Fruit fly (Drosophila melanogaster) whole organism, embryonic: ENCODE data around the gene CG43248.

Source experiments
- CG10321 ChIP-seq: fragments of 200-800 bp; sonication (Bioruptor generic); IDR thresholded peaks from 2 replicates; pipeline ENCODE4 v1.3.6; 2022; ENCODE audit warnings: missing biosample characterization, missing genetic modification characterization
- CG11093 ChIP-seq: fragments of 200-800 bp; sonication (Bioruptor generic); IDR thresholded peaks from 3 replicates; pipeline ENCODE4 v1.3.6; 2022; ENCODE audit warnings: missing biosample characterization, missing genetic modification characterization
- CG11456 ChIP-seq: fragments of 200-800 bp; sonication (Bioruptor generic); IDR thresholded peaks from 3 replicates; pipeline ENCODE4 v1.3.6; 2022; ENCODE audit warnings: missing biosample characterization, missing genetic modification characterization
- CG12299 ChIP-seq: fragments of 200-800 bp; sonication (Bioruptor generic); optimal IDR thresholded peaks from 2 replicates; lab custom pipeline; 2018; ENCODE audit warnings: missing biosample characterization, mild to moderate bottlenecking, missing genetic modification characterization
- CG13296 ChIP-seq: fragments of 200-800 bp; sonication (Bioruptor generic); optimal IDR thresholded peaks from 3 replicates; lab custom pipeline; 2018; ENCODE audit warnings: missing biosample characterization, mild to moderate bottlenecking, missing genetic modification characterization
- CG14014 ChIP-seq: fragments of 200-800 bp; sonication (Bioruptor generic); IDR thresholded peaks from 2 replicates; pipeline ENCODE4 v1.3.6; 2022; ENCODE audit warnings: missing biosample characterization, missing genetic modification characterization
- CG14441 ChIP-seq: fragments of 200-800 bp; sonication (Bioruptor generic); IDR thresholded peaks from 2 replicates; pipeline ENCODE4 v1.3.6; 2022; ENCODE audit warnings: missing biosample characterization, missing genetic modification characterization
- CG14710 ChIP-seq: fragments of 200-800 bp; sonication (Bioruptor generic); optimal IDR thresholded peaks from 3 replicates; lab custom pipeline; 2019; ENCODE audit warnings: missing biosample characterization, mild to moderate bottlenecking, missing genetic modification characterization, moderate library complexity
- CG1529 ChIP-seq: fragments of 200-800 bp; sonication (Bioruptor generic); optimal IDR thresholded peaks from 3 replicates; lab custom pipeline; 2018; ENCODE audit warnings: missing biosample characterization, missing genetic modification characterization
- CG16779 ChIP-seq: fragments of 200-800 bp; sonication (Bioruptor generic); IDR thresholded peaks from 2 replicates; pipeline ENCODE4 v1.3.6; 2022; ENCODE audit warnings: missing biosample characterization, missing genetic modification characterization
- CG16863 ChIP-seq: fragments of 200-800 bp; sonication (Bioruptor generic); optimal IDR thresholded peaks from 3 replicates; lab custom pipeline; 2016; ENCODE audit warnings: missing biosample characterization, missing genetic modification characterization
- CG2712 ChIP-seq: fragments of 200-800 bp; optimal IDR thresholded peaks from 3 replicates; lab custom pipeline; 2019; ENCODE audit warnings: missing biosample characterization, mild to moderate bottlenecking, missing genetic modification characterization, moderate library complexity
- CG31441 ChIP-seq: fragments of 200-800 bp; sonication (Bioruptor generic); IDR thresholded peaks from 2 replicates; pipeline ENCODE4 v1.3.6; 2022; ENCODE audit warnings: missing biosample characterization, missing genetic modification characterization
- CG3407 ChIP-seq: fragments of 200-800 bp; sonication (Bioruptor generic); optimal IDR thresholded peaks from 2 replicates; lab custom pipeline; 2018; ENCODE audit warnings: missing biosample characterization, mild to moderate bottlenecking, missing genetic modification characterization
- CG34376 ChIP-seq: fragments of 200-800 bp; sonication (Bioruptor generic); optimal IDR thresholded peaks from 2 replicates; lab custom pipeline; 2018; ENCODE audit warnings: missing biosample characterization, mild to moderate bottlenecking, missing genetic modification characterization
- CG3847 ChIP-seq: fragments of 200-800 bp; sonication (Bioruptor generic); IDR thresholded peaks from 2 replicates; pipeline ENCODE4 v1.3.6; 2022; ENCODE audit warnings: missing biosample characterization, missing genetic modification characterization
- CG5953 ChIP-seq: fragments of 200-800 bp; sonication (Bioruptor generic); IDR thresholded peaks from 2 replicates; pipeline ENCODE4 v1.3.6; 2022; ENCODE audit warnings: missing biosample characterization, missing genetic modification characterization
- CG7745 ChIP-seq: fragments of 200-800 bp; sonication (Bioruptor generic); optimal IDR thresholded peaks from 2 replicates; lab custom pipeline; 2018; ENCODE audit warnings: missing biosample characterization, mild to moderate bottlenecking, missing genetic modification characterization, moderate library complexity
- CG8290 ChIP-seq, 3 experiments: fragments of 200-800 bp; sonication (Bioruptor generic); optimal IDR thresholded peaks; 2 replicates each; lab custom pipeline; 2016 to 2019; ENCODE audit warnings: missing biosample characterization in 3 of 3, missing genetic modification characterization in 3 of 3, mild to moderate bottlenecking in 2 of 3, moderate library complexity in 1 of 3
- CrebB ChIP-seq: fragments of 200-800 bp; sonication (Bioruptor generic); optimal IDR thresholded peaks from 3 replicates; lab custom pipeline; 2018; ENCODE audit warnings: missing biosample characterization, mild to moderate bottlenecking, missing genetic modification characterization
- D ChIP-seq, 2 experiments: fragments of 200-800 bp in 1 of 2; fragments of >200 bp in 1 of 2; sonication (Bioruptor generic) in 1 of 2; optimal IDR thresholded peaks; 2 replicates in 1 of 2; 3 replicates in 1 of 2; lab custom pipeline; 2017; ENCODE audit warnings: mild to moderate bottlenecking in 1 of 2, missing biosample characterization in 1 of 2, missing genetic modification characterization in 1 of 2, missing genetic modification reagents in 1 of 2
- Elba2 ChIP-seq: fragments of 200-800 bp; sonication (Bioruptor generic); optimal IDR thresholded peaks from 3 replicates; lab custom pipeline; 2016; ENCODE audit warnings: missing biosample characterization, missing genetic modification characterization
- Gsc ChIP-seq: fragments of 200-800 bp; sonication (Bioruptor generic); IDR thresholded peaks from 2 replicates; pipeline ENCODE4 v1.3.6; 2022; ENCODE audit warnings: missing biosample characterization, missing genetic modification characterization
- Hr3 ChIP-seq: fragments of 200-800 bp; sonication (Bioruptor generic); optimal IDR thresholded peaks from 3 replicates; lab custom pipeline; 2016; ENCODE audit warnings: missing biosample characterization, missing genetic modification characterization
- NfI ChIP-seq: fragments of 200-800 bp; sonication (Bioruptor generic); optimal IDR thresholded peaks from 3 replicates; lab custom pipeline; 2018; ENCODE audit warnings: missing biosample characterization, mild to moderate bottlenecking, missing genetic modification characterization, moderate library complexity
- Optix ChIP-seq: fragments of 200-800 bp; sonication (Bioruptor generic); IDR thresholded peaks from 3 replicates; pipeline ENCODE4 v1.3.6; 2022; ENCODE audit warnings: missing biosample characterization, missing genetic modification characterization
- Ptx1 ChIP-seq: fragments of 200-800 bp; sonication (Bioruptor generic); IDR thresholded peaks from 2 replicates; pipeline ENCODE4 v1.3.6; 2022; ENCODE audit warnings: missing biosample characterization, missing genetic modification characterization
- Rfx ChIP-seq: fragments of 200-800 bp; sonication (Bioruptor generic); IDR thresholded peaks from 2 replicates; pipeline ENCODE4 v1.3.6; 2022; ENCODE audit warnings: missing biosample characterization, missing genetic modification characterization
- Stat92E ChIP-seq, 3 experiments: fragments of >200 bp in 2 of 3; fragments of 200-800 bp in 1 of 3; sonication (Bioruptor generic) in 1 of 3; optimal IDR thresholded peaks; 2 replicates each; lab custom pipeline; 2017 to 2019; ENCODE audit warnings: missing biosample characterization in 3 of 3, missing genetic modification characterization in 3 of 3, mild to moderate bottlenecking in 1 of 3, moderate library complexity in 1 of 3
- Trl ChIP-seq, 3 experiments: fragments of >200 bp in 2 of 3; fragments of 200-800 bp in 1 of 3; sonication (Bioruptor generic) in 1 of 3; optimal IDR thresholded peaks; 2 replicates in 1 of 3; 3 replicates in 2 of 3; lab custom pipeline; 2016 to 2017; ENCODE audit warnings: missing biosample characterization in 1 of 3, missing genetic modification characterization in 1 of 3
- ac ChIP-seq: fragments of 200-800 bp; sonication (Bioruptor generic); optimal IDR thresholded peaks from 3 replicates; lab custom pipeline; 2017; ENCODE audit warnings: missing biosample characterization, mild to moderate bottlenecking, missing genetic modification characterization
- bigmax ChIP-seq: fragments of 200-800 bp; sonication (Bioruptor generic); optimal IDR thresholded peaks from 2 replicates; lab custom pipeline; 2018; ENCODE audit warnings: missing biosample characterization, mild to moderate bottlenecking, missing genetic modification characterization
- chm ChIP-seq: fragments of 200-800 bp; sonication (Bioruptor generic); IDR thresholded peaks from 2 replicates; pipeline ENCODE4 v1.3.6; 2022; ENCODE audit warnings: missing biosample characterization, missing genetic modification characterization
- dmrt11E ChIP-seq: fragments of 200-800 bp; sonication (Bioruptor generic); optimal IDR thresholded peaks from 3 replicates; lab custom pipeline; 2018; ENCODE audit warnings: missing biosample characterization, mild to moderate bottlenecking, missing genetic modification characterization, moderate library complexity
- dmrt99B ChIP-seq: fragments of 200-800 bp; sonication (Bioruptor generic); optimal IDR thresholded peaks from 2 replicates; lab custom pipeline; 2018; ENCODE audit warnings: missing biosample characterization, mild to moderate bottlenecking, missing genetic modification characterization, moderate library complexity
- dysf ChIP-seq: fragments of 200-800 bp; sonication (Bioruptor generic); IDR thresholded peaks from 3 replicates; pipeline ENCODE4 v1.3.6; 2022; ENCODE audit warnings: missing biosample characterization, missing genetic modification characterization
- ewg ChIP-seq: fragments of 200-800 bp; sonication (Bioruptor generic); optimal IDR thresholded peaks from 3 replicates; lab custom pipeline; 2017; ENCODE audit warnings: mild to moderate bottlenecking, missing biosample characterization, missing genetic modification reagents, missing genetic modification characterization
- ftz-f1 ChIP-seq: fragments of 200-800 bp; sonication (Bioruptor generic); optimal IDR thresholded peaks from 2 replicates; lab custom pipeline; 2016; ENCODE audit warnings: missing biosample characterization, missing genetic modification characterization
- fu2 ChIP-seq: fragments of 200-800 bp; sonication (Bioruptor generic); optimal IDR thresholded peaks from 2 replicates; lab custom pipeline; 2016; ENCODE audit warnings: missing biosample characterization, missing genetic modification characterization
- gsb ChIP-seq: fragments of 200-800 bp; sonication (Bioruptor generic); IDR thresholded peaks from 2 replicates; pipeline ENCODE4 v1.3.6; 2022; ENCODE audit warnings: missing biosample characterization, missing genetic modification characterization
- jumu ChIP-seq: fragments of 200-800 bp; sonication (Bioruptor generic); optimal IDR thresholded peaks from 3 replicates; lab custom pipeline; 2016; ENCODE audit warnings: missing biosample characterization, missing genetic modification characterization
- nau ChIP-seq: fragments of 200-800 bp; sonication (Bioruptor generic); optimal IDR thresholded peaks from 3 replicates; lab custom pipeline; 2017; ENCODE audit warnings: missing biosample characterization, mild to moderate bottlenecking, missing genetic modification characterization, missing genetic modification reagents
- pb ChIP-seq: fragments of 200-800 bp; sonication (Bioruptor generic); optimal IDR thresholded peaks from 3 replicates; lab custom pipeline; 2016; ENCODE audit warnings: missing biosample characterization, missing genetic modification characterization
- pnt ChIP-seq: fragments of 200-800 bp; sonication (Bioruptor generic); optimal IDR thresholded peaks from 3 replicates; lab custom pipeline; 2016; ENCODE audit warnings: missing biosample characterization, missing genetic modification characterization
- pum ChIP-seq: fragments of 200-800 bp; sonication (Bioruptor generic); optimal IDR thresholded peaks from 2 replicates; lab custom pipeline; 2016; ENCODE audit warnings: missing biosample characterization, missing genetic modification characterization
- sens-2 ChIP-seq: fragments of 200-800 bp; sonication (Bioruptor generic); IDR thresholded peaks from 2 replicates; pipeline ENCODE4 v1.3.6; 2022; ENCODE audit warnings: missing biosample characterization, missing genetic modification characterization
- slbo ChIP-seq: fragments of 200-800 bp; sonication (Bioruptor generic); IDR thresholded peaks from 2 replicates; pipeline ENCODE4 v1.3.6; 2022; ENCODE audit warnings: missing biosample characterization, missing genetic modification characterization
- stwl ChIP-seq: fragments of 200-800 bp; sonication (Bioruptor generic); optimal IDR thresholded peaks from 3 replicates; lab custom pipeline; 2018; ENCODE audit warnings: missing biosample characterization, mild to moderate bottlenecking, missing genetic modification characterization, moderate library complexity
- unc-4 ChIP-seq: fragments of 200-800 bp; sonication (Bioruptor generic); IDR thresholded peaks from 2 replicates; pipeline ENCODE4 v1.3.6; 2022; ENCODE audit warnings: missing biosample characterization, missing genetic modification characterization; ENCODE audit not compliant: partially characterized antibody
- vfl ChIP-seq: fragments of 200-800 bp; sonication (Bioruptor generic); optimal IDR thresholded peaks from 2 replicates; lab custom pipeline; 2016; ENCODE audit warnings: missing biosample characterization, missing genetic modification characterization

CG43248 gene

dm6 chr3L:15508233-15508632 lies 23.0 kb downstream of the CG43248 start, which contains the start of gene CG7841 (continued):
- peak; percentile 98 for TF ChIP-seq chm (GFP tag; lab: Robert Waterston, UW)
- no peak for TF ChIP-seq CG11456 (GFP tag; lab: Robert Waterston, UW)
- TF ChIP-seq CG5953 = peak; percentile 93
- peak; percentile 92 for TF ChIP-seq pnt
- TF ChIP-seq NfI = peak; percentile 98
- peak; percentile 96; the same call in 2 of the 3 replicates for TF ChIP-seq dysf (GFP tag; lab: Robert Waterston, UW)
- TF ChIP-seq Rfx = peak; percentile 98
- TF ChIP-seq bigmax (GFP tag; lab: Kevin White, UChicago) = peak; percentile 80
- peak; percentile 79; the same call in 2 of the 3 replicates for TF ChIP-seq CG11093 (GFP tag; lab: Robert Waterston, UW)
- peak; percentile 99 for TF ChIP-seq dmrt11E (tag; lab: Kevin White, UChicago)
- peak; percentile 98 for TF ChIP-seq dmrt99B (tag; lab: Kevin White, UChicago)
- TF ChIP-seq Gsc = no peak
- TF ChIP-seq sens-2 (GFP tag; lab: Robert Waterston, UW) = peak; percentile 97
- peak; percentile 96 for TF ChIP-seq CG16863 (GFP tag; lab: Kevin White, UChicago)
- TF ChIP-seq CG3407 (GFP tag; lab: Kevin White, UChicago) = peak; percentile 95
- TF ChIP-seq CG1529 (GFP tag; lab: Kevin White, UChicago) = peak; percentile 96
- TF ChIP-seq CG2712 (tag; lab: Kevin White, UChicago) = peak; percentile 99
- no peak for TF ChIP-seq unc-4
- peak; percentile 94 for TF ChIP-seq fu2 (GFP tag; lab: Kevin White, UChicago)
- peak; percentile 99 for TF ChIP-seq CrebB (tag; lab: Kevin White, UChicago)
- no peak for TF ChIP-seq Trl (optimal IDR thresholded peaks at IDR 0.05; lab: Kevin White, UChicago)
- TF ChIP-seq Trl (GFP tag; optimal IDR thresholded peaks at IDR 0.05; lab: Kevin White, UChicago) = peak; percentile 97
- TF ChIP-seq jumu (GFP tag; lab: Kevin White, UChicago) = peak; percentile 96
- TF ChIP-seq Elba2 (GFP tag; lab: Kevin White, UChicago) = peak; percentile 49
- peak; percentile 88 for TF ChIP-seq gsb (GFP tag; lab: Robert Waterston, UW)
- TF ChIP-seq slbo (GFP tag; lab: Robert Waterston, UW) = peak; percentile 94
- TF ChIP-seq ac = peak; percentile 95
- peak; percentile 96 for TF ChIP-seq nau (GFP tag; lab: Kevin White, UChicago)
- TF ChIP-seq CG10321 (GFP tag; lab: Robert Waterston, UW) = peak; percentile 77
- TF ChIP-seq CG31441 (GFP tag; lab: Robert Waterston, UW) = peak; percentile 98
- TF ChIP-seq CG8290 (GFP tag; optimal IDR thresholded peaks at IDR 0.05; lab: Kevin White, UChicago) = peak; percentile 94
- TF ChIP-seq CG8290 (tag; optimal IDR thresholded peaks at IDR 0.05; lab: Kevin White, UChicago) = peak; percentile 94 to 96
- peak; percentile 91; the same call in 1 of the 2 replicates for TF ChIP-seq CG14441 (GFP tag; lab: Robert Waterston, UW)
- peak; percentile 99 for TF ChIP-seq CG34376 (GFP tag; lab: Kevin White, UChicago)
- TF ChIP-seq Ptx1 (GFP tag; lab: Robert Waterston, UW) = peak; percentile 93
- peak; percentile 92 for TF ChIP-seq Hr3 (GFP tag; lab: Kevin White, UChicago)
- TF ChIP-seq CG12299 (tag; lab: Kevin White, UChicago) = peak; percentile 99
- peak; percentile 100 for TF ChIP-seq CG14710
- TF ChIP-seq Optix (GFP tag; lab: Robert Waterston, UW) = peak; percentile 94; the same call in 2 of the 3 replicates
- TF ChIP-seq ftz-f1 (GFP tag; lab: Kevin White, UChicago) = peak; percentile 66
- peak in 1 of 3 experiments; percentile 95 for TF ChIP-seq Stat92E (GFP tag; optimal IDR thresholded peaks at IDR 0.05; lab: Kevin White, UChicago)
- peak; percentile 78 for TF ChIP-seq stwl (tag; lab: Kevin White, UChicago)
- TF ChIP-seq CG7745 (tag; lab: Kevin White, UChicago) = peak; percentile 77
- no peak for TF ChIP-seq D (optimal IDR thresholded peaks at IDR 0.05; lab: Kevin White, UChicago)
- peak; percentile 97 for TF ChIP-seq D (GFP tag; optimal IDR thresholded peaks at IDR 0.05; lab: Kevin White, UChicago)
- TF ChIP-seq vfl (GFP tag; lab: Kevin White, UChicago) = peak; percentile 96
- peak; percentile 93 for TF ChIP-seq CG16779 (GFP tag; lab: Robert Waterston, UW)
- peak; percentile 99 for TF ChIP-seq CG13296 (GFP tag; lab: Kevin White, UChicago)
- TF ChIP-seq ewg (GFP tag; lab: Kevin White, UChicago) = peak; percentile 92
- peak; percentile 95 for TF ChIP-seq pb (GFP tag; lab: Kevin White, UChicago)
- peak; percentile 94 for TF ChIP-seq CG3847 (GFP tag; lab: Robert Waterston, UW)
- TF ChIP-seq CG14014 (GFP tag; lab: Robert Waterston, UW) = peak; percentile 96
- peak; percentile 95 for TF ChIP-seq pum
